Fruit fly (Drosophila melanogaster) whole organism, embryonic: ENCODE results near the gene CG31816.
A peak's percentile ranks its signal among the peaks of the same experiment; 100 is the strongest.

Experiments
- ATbp ChIP-seq: fragments of 200-800 bp; sonication (Bioruptor generic); optimal IDR thresholded peaks from 2 replicates; lab custom pipeline; 2017; ENCODE audit warnings: missing biosample characterization, mild to moderate bottlenecking, missing genetic modification characterization, missing genetic modification reagents
- Ada2b ChIP-seq: fragments of 200-800 bp; sonication (Bioruptor generic); IDR thresholded peaks from 2 replicates; pipeline ENCODE4 v1.3.6; 2022; ENCODE audit warnings: missing biosample characterization, missing genetic modification characterization
- Aef1 ChIP-seq: fragments of 200-800 bp; sonication (Bioruptor generic); IDR thresholded peaks from 3 replicates; pipeline ENCODE4 v1.3.6; 2022; ENCODE audit warnings: missing biosample characterization, missing genetic modification characterization
- Atf3 ChIP-seq: fragments of 200-800 bp; sonication (Bioruptor generic); optimal IDR thresholded peaks from 3 replicates; lab custom pipeline; 2016; ENCODE audit warnings: missing biosample characterization, missing genetic modification characterization
- B-H2 ChIP-seq: fragments of 200-800 bp; sonication (Bioruptor generic); optimal IDR thresholded peaks from 2 replicates; lab custom pipeline; 2018; ENCODE audit warnings: missing biosample characterization, mild to moderate bottlenecking, missing genetic modification characterization
- CG10959 ChIP-seq: fragments of 200-800 bp; sonication (Bioruptor generic); IDR thresholded peaks from 2 replicates; pipeline ENCODE4 v1.3.6; 2022; ENCODE audit warnings: missing biosample characterization, missing genetic modification characterization
- CG13894 ChIP-seq: fragments of 200-800 bp; sonication (Bioruptor generic); optimal IDR thresholded peaks from 3 replicates; lab custom pipeline; 2018; ENCODE audit warnings: missing biosample characterization, mild to moderate bottlenecking, missing genetic modification characterization, moderate library complexity
- CG17361 ChIP-seq: fragments of 200-800 bp; sonication (Bioruptor generic); IDR thresholded peaks from 3 replicates; pipeline ENCODE4 v1.3.6; 2022; ENCODE audit warnings: missing biosample characterization, missing genetic modification characterization
- CG17802 ChIP-seq: fragments of 200-800 bp; sonication (Bioruptor generic); optimal IDR thresholded peaks from 2 replicates; lab custom pipeline; 2018; ENCODE audit warnings: missing biosample characterization, mild to moderate bottlenecking, missing genetic modification characterization, moderate library complexity
- CG18599 ChIP-seq: fragments of 200-800 bp; sonication (Bioruptor generic); optimal IDR thresholded peaks from 3 replicates; lab custom pipeline; 2017; ENCODE audit warnings: missing biosample characterization, missing genetic modification characterization, mild to moderate bottlenecking, moderate library complexity, missing genetic modification reagents
- CG2889 ChIP-seq: fragments of 200-800 bp; sonication (Bioruptor generic); IDR thresholded peaks from 3 replicates; pipeline ENCODE4 v1.3.6; 2022; ENCODE audit warnings: missing biosample characterization, missing genetic modification characterization
- CG31365 ChIP-seq: fragments of 200-800 bp; sonication (Bioruptor generic); optimal IDR thresholded peaks from 2 replicates; lab custom pipeline; 2018; ENCODE audit warnings: missing biosample characterization, mild to moderate bottlenecking, missing genetic modification characterization
- CG32532 ChIP-seq: fragments of 200-800 bp; sonication (Bioruptor generic); IDR thresholded peaks from 2 replicates; pipeline ENCODE4 v1.3.6; 2022; ENCODE audit warnings: missing biosample characterization, missing genetic modification characterization
- CG34224 ChIP-seq: fragments of 200-800 bp; sonication (Bioruptor generic); IDR thresholded peaks from 3 replicates; pipeline ENCODE4 v1.3.6; 2022; ENCODE audit warnings: missing biosample characterization, missing genetic modification characterization; ENCODE audit not compliant: partially characterized antibody
- CG6791 ChIP-seq: fragments of 200-800 bp; sonication (Bioruptor generic); IDR thresholded peaks from 3 replicates; pipeline ENCODE4 v1.3.6; 2022; ENCODE audit warnings: missing biosample characterization, missing genetic modification characterization; ENCODE audit not compliant: partially characterized antibody
- CG8281 ChIP-seq: fragments of 200-800 bp; sonication (Bioruptor generic); optimal IDR thresholded peaks from 2 replicates; lab custom pipeline; 2018; ENCODE audit warnings: missing biosample characterization, mild to moderate bottlenecking, missing genetic modification characterization, moderate library complexity
- CG9817 ChIP-seq: fragments of 200-800 bp; sonication (Bioruptor generic); optimal IDR thresholded peaks from 2 replicates; lab custom pipeline; 2018; ENCODE audit warnings: missing biosample characterization, mild to moderate bottlenecking, missing genetic modification characterization, moderate library complexity
- D ChIP-seq, 2 experiments: fragments of 200-800 bp in 1 of 2; fragments of >200 bp in 1 of 2; sonication (Bioruptor generic) in 1 of 2; optimal IDR thresholded peaks; 2 replicates in 1 of 2; 3 replicates in 1 of 2; lab custom pipeline; 2017; ENCODE audit warnings: mild to moderate bottlenecking in 1 of 2, missing biosample characterization in 1 of 2, missing genetic modification characterization in 1 of 2, missing genetic modification reagents in 1 of 2
- Dek ChIP-seq: fragments of 200-800 bp; sonication (Bioruptor generic); optimal IDR thresholded peaks from 3 replicates; lab custom pipeline; 2019; ENCODE audit warnings: missing biosample characterization, mild to moderate bottlenecking, missing genetic modification characterization, moderate library complexity
- Doc2 ChIP-seq: fragments of 200-800 bp; sonication (Bioruptor generic); IDR thresholded peaks from 2 replicates; pipeline ENCODE4 v1.3.6; 2022; ENCODE audit warnings: missing biosample characterization, missing genetic modification characterization
- Drgx ChIP-seq: fragments of 200-800 bp; sonication (Bioruptor generic); IDR thresholded peaks from 2 replicates; pipeline ENCODE4 v1.3.6; 2022; ENCODE audit warnings: missing biosample characterization, missing genetic modification characterization
- Eip74EF ChIP-seq, 2 experiments: fragments of 200-800 bp in 1 of 2; fragments of >200 bp in 1 of 2; sonication (Bioruptor generic) in 1 of 2; optimal IDR thresholded peaks; 2 replicates each; lab custom pipeline; 2017 to 2019; ENCODE audit warnings: missing biosample characterization in 2 of 2, missing genetic modification characterization in 2 of 2, mild to moderate bottlenecking in 1 of 2, moderate library complexity in 1 of 2
- Ets65A ChIP-seq: fragments of 200-800 bp; sonication (Bioruptor generic); peaks from one replicate; lab custom pipeline; 2016; ENCODE audit warnings: missing biosample characterization, missing genetic modification characterization
- Fer2 ChIP-seq: fragments of 200-800 bp; sonication (Bioruptor generic); optimal IDR thresholded peaks from 2 replicates; lab custom pipeline; 2018; ENCODE audit warnings: missing biosample characterization, mild to moderate bottlenecking, missing genetic modification characterization, moderate library complexity
- Hmr ChIP-seq: fragments of 200-800 bp; sonication (Bioruptor generic); optimal IDR thresholded peaks from 3 replicates; lab custom pipeline; 2017; ENCODE audit warnings: mild to moderate bottlenecking, missing biosample characterization, missing genetic modification reagents, missing genetic modification characterization
- Lpt ChIP-seq: fragments of >200 bp; optimal IDR thresholded peaks from 2 replicates; lab custom pipeline; 2018; ENCODE audit warnings: missing biosample characterization, missing genetic modification characterization
- Nf-YA ChIP-seq: fragments of 200-800 bp; sonication (Bioruptor generic); IDR thresholded peaks from 2 replicates; pipeline ENCODE4 v1.3.6; 2022; ENCODE audit warnings: missing biosample characterization, missing genetic modification characterization
- Nf-YC ChIP-seq: fragments of 200-800 bp; optimal IDR thresholded peaks from 3 replicates; lab custom pipeline; 2019; ENCODE audit warnings: missing biosample characterization, mild to moderate bottlenecking, missing genetic modification characterization, moderate library complexity
- Pdp1 ChIP-seq, 2 experiments: fragments of 200-800 bp; sonication (Bioruptor generic); optimal IDR thresholded peaks; 3 replicates each; lab custom pipeline; 2016; ENCODE audit warnings: missing biosample characterization in 2 of 2, missing genetic modification characterization in 2 of 2, mild to moderate bottlenecking in 1 of 2, moderate library complexity in 1 of 2
- Ravus ChIP-seq: fragments of 200-800 bp; sonication (Bioruptor generic); IDR thresholded peaks from 2 replicates; pipeline ENCODE4 v1.3.6; 2022; ENCODE audit warnings: missing biosample characterization, missing genetic modification characterization
- btn ChIP-seq: fragments of 200-800 bp; sonication (Bioruptor generic); optimal IDR thresholded peaks from 2 replicates; lab custom pipeline; 2016; ENCODE audit warnings: missing biosample characterization, missing genetic modification characterization
- cato ChIP-seq: fragments of 200-800 bp; sonication (Bioruptor generic); optimal IDR thresholded peaks from 2 replicates; lab custom pipeline; 2016; ENCODE audit warnings: missing biosample characterization, missing genetic modification characterization, borderline replicate concordance
- eve ChIP-seq, 2 experiments: fragments of >200 bp; optimal IDR thresholded peaks; 2 replicates each; lab custom pipeline; 2017; ENCODE audit warnings: missing biosample characterization in 2 of 2, missing genetic modification characterization in 2 of 2
- eyg ChIP-seq: fragments of 200-800 bp; sonication (Bioruptor generic); optimal IDR thresholded peaks from 3 replicates; lab custom pipeline; 2016; ENCODE audit warnings: missing biosample characterization, missing genetic modification characterization
- gem ChIP-seq: fragments of 200-800 bp; sonication (Bioruptor generic); optimal IDR thresholded peaks from 2 replicates; lab custom pipeline; 2019; ENCODE audit warnings: missing biosample characterization, mild to moderate bottlenecking, missing genetic modification characterization, moderate library complexity
- gsb-n ChIP-seq: fragments of 200-800 bp; sonication (Bioruptor generic); optimal IDR thresholded peaks from 3 replicates; lab custom pipeline; 2018; ENCODE audit warnings: missing biosample characterization, mild to moderate bottlenecking, missing genetic modification characterization
- oc ChIP-seq: fragments of 200-800 bp; sonication (Bioruptor generic); optimal IDR thresholded peaks from 2 replicates; lab custom pipeline; 2018; ENCODE audit warnings: missing biosample characterization, mild to moderate bottlenecking, missing genetic modification characterization, moderate library complexity
- onecut ChIP-seq: fragments of 200-800 bp; sonication (Bioruptor generic); IDR thresholded peaks from 2 replicates; pipeline ENCODE4 v1.3.6; 2022; ENCODE audit warnings: missing biosample characterization, missing genetic modification characterization
- pb ChIP-seq: fragments of 200-800 bp; sonication (Bioruptor generic); optimal IDR thresholded peaks from 3 replicates; lab custom pipeline; 2016; ENCODE audit warnings: missing biosample characterization, missing genetic modification characterization
- pum ChIP-seq: fragments of 200-800 bp; sonication (Bioruptor generic); optimal IDR thresholded peaks from 2 replicates; lab custom pipeline; 2016; ENCODE audit warnings: missing biosample characterization, missing genetic modification characterization
- row ChIP-seq: fragments of 200-800 bp; sonication (Bioruptor generic); IDR thresholded peaks from 3 replicates; pipeline ENCODE4 v1.3.6; 2022; ENCODE audit warnings: missing biosample characterization, missing genetic modification characterization
- sna ChIP-seq: fragments of 200-800 bp; sonication (Bioruptor generic); IDR thresholded peaks from 2 replicates; pipeline ENCODE4 v1.3.6; 2022; ENCODE audit warnings: missing biosample characterization, missing genetic modification characterization; ENCODE audit not compliant: partially characterized antibody
- sr ChIP-seq: fragments of 200-800 bp; sonication (Bioruptor generic); IDR thresholded peaks from 3 replicates; pipeline ENCODE4 v1.3.6; 2022; ENCODE audit warnings: missing biosample characterization, missing genetic modification characterization
- stc ChIP-seq: fragments of 200-800 bp; sonication (Bioruptor generic); IDR thresholded peaks from 2 replicates; pipeline ENCODE4 v1.3.6; 2022; ENCODE audit warnings: missing biosample characterization, missing genetic modification characterization
- trem ChIP-seq: fragments of 200-800 bp; optimal IDR thresholded peaks from 3 replicates; lab custom pipeline; 2019; ENCODE audit warnings: missing biosample characterization, mild to moderate bottlenecking, missing genetic modification characterization, moderate library complexity
- unpg ChIP-seq: fragments of 200-800 bp; sonication (Bioruptor generic); optimal IDR thresholded peaks from 3 replicates; lab custom pipeline; 2018; ENCODE audit warnings: missing biosample characterization, mild to moderate bottlenecking, missing genetic modification characterization, moderate library complexity
- vnd ChIP-seq: fragments of 200-800 bp; sonication (Bioruptor generic); IDR thresholded peaks from 3 replicates; pipeline ENCODE4 v1.3.6; 2022; ENCODE audit warnings: missing biosample characterization, missing genetic modification characterization; ENCODE audit not compliant: partially characterized antibody
- wek ChIP-seq: fragments of 200-800 bp; sonication (Bioruptor generic); optimal IDR thresholded peaks from 3 replicates; lab custom pipeline; 2018; ENCODE audit warnings: missing biosample characterization, mild to moderate bottlenecking, missing genetic modification characterization, moderate library complexity
- z ChIP-seq: fragments of 200-800 bp; sonication (Bioruptor generic); IDR thresholded peaks from 3 replicates; pipeline ENCODE4 v1.3.6; 2022; ENCODE audit warnings: missing biosample characterization, missing genetic modification characterization
- zfh2 ChIP-seq: fragments of 200-800 bp; sonication (Bioruptor generic); optimal IDR thresholded peaks from 2 replicates; lab custom pipeline; 2016; ENCODE audit warnings: missing biosample characterization, missing genetic modification characterization

Gene CG31816

dm6 chr2L:16545772-16546171 lies 3.4 kb downstream of the CG31816 start (continued):
- peak in 1 of 2 experiments; percentile 82 for TF ChIP-seq eve (GFP tag; optimal IDR thresholded peaks at IDR 0.05; lab: Kevin White, UChicago)
- TF ChIP-seq Eip74EF (GFP tag; optimal IDR thresholded peaks at IDR 0.05; lab: Kevin White, UChicago), result peak in 1 of 2 experiments; percentile 62
- no peak for TF ChIP-seq Ravus
- TF ChIP-seq Fer2, result peak; percentile 5
- TF ChIP-seq CG8281 (tag; lab: Kevin White, UChicago), result peak; percentile 17
- TF ChIP-seq cato (GFP tag; lab: Kevin White, UChicago), result no peak
- no peak for TF ChIP-seq sna
- TF ChIP-seq onecut (GFP tag; lab: Robert Waterston, UW), result peak; percentile 67
- TF ChIP-seq row (GFP tag; lab: Robert Waterston, UW), result peak; percentile 70
- no peak for TF ChIP-seq CG2889 (GFP tag; lab: Robert Waterston, UW)
- TF ChIP-seq stc (GFP tag; lab: Robert Waterston, UW), result peak; percentile 62
- no peak for TF ChIP-seq gsb-n (tag; lab: Kevin White, UChicago)
- TF ChIP-seq Dek (tag; lab: Kevin White, UChicago), result peak; percentile 57
- TF ChIP-seq Nf-YA (GFP tag; lab: Robert Waterston, UW), result peak; percentile 63
- peak; percentile 22 for TF ChIP-seq pum
- TF ChIP-seq CG31365 (tag; lab: Kevin White, UChicago), result peak; percentile 42
- peak; percentile 55 for TF ChIP-seq B-H2
- TF ChIP-seq zfh2 (GFP tag; lab: Kevin White, UChicago), result peak; percentile 22
- TF ChIP-seq CG9817, result peak; percentile 57
- peak; percentile 97 for TF ChIP-seq Drgx (GFP tag; lab: Robert Waterston, UW)
- TF ChIP-seq gem (tag; lab: Kevin White, UChicago), result peak; percentile 80
- TF ChIP-seq CG10959 (GFP tag; lab: Robert Waterston, UW), result no peak
- no peak for TF ChIP-seq Atf3 (GFP tag; lab: Kevin White, UChicago)
- peak; percentile 73 for TF ChIP-seq ATbp
- no peak for TF ChIP-seq CG34224
- peak; percentile 75 for TF ChIP-seq CG13894 (tag; lab: Kevin White, UChicago)
- peak; percentile 65; the same call in 1 of the 2 replicates for TF ChIP-seq CG32532
- TF ChIP-seq Aef1 (GFP tag; lab: Robert Waterston, UW), result peak; percentile 34; the same call in 2 of the 3 replicates
- TF ChIP-seq Doc2 (GFP tag; lab: Robert Waterston, UW), result no peak
- TF ChIP-seq trem (tag; lab: Kevin White, UChicago), result no peak
- TF ChIP-seq D (optimal IDR thresholded peaks at IDR 0.05; lab: Kevin White, UChicago), result no peak
- no peak for TF ChIP-seq D (GFP tag; optimal IDR thresholded peaks at IDR 0.05; lab: Kevin White, UChicago)
- TF ChIP-seq pb (GFP tag; lab: Kevin White, UChicago), result no peak
- TF ChIP-seq Ets65A, result peak; percentile 77
- TF ChIP-seq eyg (GFP tag; lab: Kevin White, UChicago), result peak; percentile 23
- TF ChIP-seq Nf-YC, result peak; percentile 34
- peak; percentile 57; the same call in 1 of the 3 replicates for TF ChIP-seq CG17361 (GFP tag; lab: Robert Waterston, UW)
- peak; percentile 80 for TF ChIP-seq unpg (GFP tag; lab: Kevin White, UChicago)
- TF ChIP-seq wek (GFP tag; lab: Kevin White, UChicago), result peak; percentile 44
- no peak for TF ChIP-seq CG6791 (GFP tag; lab: Robert Waterston, UW)
- TF ChIP-seq Pdp1 (GFP tag; optimal IDR thresholded peaks at IDR 0.05; lab: Kevin White, UChicago), result peak; percentile 15 to 53
- peak; percentile 85 for TF ChIP-seq Hmr (GFP tag; lab: Kevin White, UChicago)
- TF ChIP-seq CG18599, result peak; percentile 93
- no peak for TF ChIP-seq sr
- no peak for TF ChIP-seq Lpt (GFP tag; lab: Kevin White, UChicago)
- no peak for TF ChIP-seq CG17802 (tag; lab: Kevin White, UChicago)
- TF ChIP-seq z, result peak; percentile 83
- peak; percentile 11 for TF ChIP-seq btn
- peak; percentile 55 for TF ChIP-seq oc
- no peak for TF ChIP-seq vnd
- TF ChIP-seq Ada2b (GFP tag; lab: Robert Waterston, UW), result peak; percentile 36; the same call in 1 of the 2 replicates
